Worm (Caenorhabditis elegans) whole organism, early embryonic: ENCODE data around the gene srh-87.
"Not testable (repeated sequence)": the region's sequence is repeated elsewhere in the genome, so short reads cannot be mapped to it uniquely, and the experiment has no call there.

Source experiments
- B0310.2 ChIP-seq: sonication (generic microtip); optimal IDR thresholded peaks from 2 replicates; lab custom pipeline; 2016; ENCODE audit warnings: mild to moderate bottlenecking, missing genetic modification characterization, missing compliant biosample characterization
- F13C5.2 ChIP-seq: sonication (generic microtip); optimal IDR thresholded peaks from 2 replicates; lab custom pipeline; 2017; ENCODE audit warnings: mild to moderate bottlenecking, missing genetic modification characterization, inconsistent platforms, missing compliant biosample characterization
- aly-1 ChIP-seq: sonication (generic microtip); optimal IDR thresholded peaks from 2 replicates; lab custom pipeline; 2016; ENCODE audit warnings: missing genetic modification characterization, missing compliant biosample characterization
- ama-1 ChIP-seq: fragments of 150-350 bp; optimal IDR thresholded peaks from 2 replicates; lab custom pipeline; 2014
- ceh-13 ChIP-seq: fragments of 200-800 bp; sonication (Bioruptor generic); optimal IDR thresholded peaks from 2 replicates; lab custom pipeline; 2018; ENCODE audit warnings: mild to moderate bottlenecking, missing genetic modification characterization, missing compliant biosample characterization
- ceh-36 ChIP-seq: sonication (generic microtip); optimal IDR thresholded peaks from 2 replicates; lab custom pipeline; 2016; ENCODE audit warnings: missing genetic modification characterization, inconsistent platforms, missing compliant biosample characterization
- ets-7 ChIP-seq: sonication (generic microtip); optimal IDR thresholded peaks from 2 replicates; lab custom pipeline; 2016; ENCODE audit warnings: missing genotype, missing genetic modification characterization, missing compliant biosample characterization
- flt-1 ChIP-seq: fragments of 200-800 bp; sonication (Bioruptor generic); IDR thresholded peaks from 2 replicates; pipeline ENCODE4 v1.3.6; 2022; ENCODE audit warnings: missing genetic modification characterization, missing compliant biosample characterization
- hmbx-1 ChIP-seq: sonication (generic microtip); optimal IDR thresholded peaks from 2 replicates; lab custom pipeline; 2016; ENCODE audit warnings: mild to moderate bottlenecking, missing genetic modification characterization, missing compliant biosample characterization
- hmg-4 ChIP-seq: fragments of 200-800 bp; sonication (Bioruptor generic); optimal IDR thresholded peaks from 2 replicates; lab custom pipeline; 2018; ENCODE audit warnings: mild to moderate bottlenecking, missing genetic modification characterization, missing compliant biosample characterization
- hnd-1 ChIP-seq: sonication (generic microtip); optimal IDR thresholded peaks from 2 replicates; lab custom pipeline; 2016; ENCODE audit warnings: missing genetic modification characterization, missing compliant biosample characterization
- pes-1 ChIP-seq: fragments of 200-800 bp; sonication (Bioruptor generic); IDR thresholded peaks from 2 replicates; pipeline ENCODE4 v1.3.6; 2022; ENCODE audit warnings: missing genetic modification reagents, missing genetic modification characterization, missing compliant biosample characterization
- scrt-1 ChIP-seq: fragments of 200-800 bp; sonication (Bioruptor generic); IDR thresholded peaks from 2 replicates; pipeline ENCODE4 v1.3.6; 2022; ENCODE audit warnings: missing genetic modification characterization, missing compliant biosample characterization
- sea-1 ChIP-seq: fragments of 200-800 bp; sonication (Bioruptor generic); conservative IDR thresholded peaks from 2 replicates; pipeline ENCODE4 v1.3.6; 2022; ENCODE audit warnings: missing genetic modification characterization, missing compliant biosample characterization
- tbx-11 ChIP-seq: fragments of 200-800 bp; sonication (Bioruptor generic); IDR thresholded peaks from 2 replicates; pipeline ENCODE4 v1.3.6; 2022; ENCODE audit warnings: missing genetic modification characterization, missing compliant biosample characterization
- tbx-37 ChIP-seq: fragments of 200-800 bp; sonication (Bioruptor generic); conservative IDR thresholded peaks from 2 replicates; pipeline ENCODE4 v1.3.6; 2022; ENCODE audit warnings: missing genetic modification reagents, missing genetic modification characterization, missing compliant biosample characterization
- tra-4 ChIP-seq: sonication (generic microtip); optimal IDR thresholded peaks from 2 replicates; lab custom pipeline; 2017; ENCODE audit warnings: missing genetic modification characterization, missing compliant biosample characterization

srh-87 gene

ce11 chrV:2976287-2976686, 30.8 kb upstream of the srh-87 start, which contains the start of gene srw-124:
TSS of gene srw-124 (plus strand) at chrV:2976587.
- no peak for TF ChIP-seq aly-1
- no peak for TF ChIP-seq tra-4
- no peak for TF ChIP-seq hmg-4 (GFP tag; lab: Kevin White, UChicago)
- no peak for TF ChIP-seq tbx-37 (GFP tag; lab: Robert Waterston, UW)
- no peak for TF ChIP-seq flt-1
- TF ChIP-seq sea-1 (GFP tag; lab: Robert Waterston, UW): no peak
- no peak for TF ChIP-seq hmbx-1 (tag; lab: Kevin White, UChicago)
- TF ChIP-seq ceh-13 (GFP tag; lab: Kevin White, UChicago): no peak
- no peak for TF ChIP-seq hnd-1 (tag; lab: Kevin White, UChicago)
- no peak for TF ChIP-seq ama-1 (lab: Kevin White, UChicago)
- TF ChIP-seq tbx-11 (GFP tag; lab: Robert Waterston, UW): no peak
- no peak for TF ChIP-seq ets-7
- TF ChIP-seq ceh-36 (tag; lab: Kevin White, UChicago): no peak
- TF ChIP-seq scrt-1 (GFP tag; lab: Robert Waterston, UW): no peak
- TF ChIP-seq pes-1 (GFP tag; lab: Robert Waterston, UW): no peak
- TF ChIP-seq B0310.2 (tag; lab: Kevin White, UChicago): no peak

DNA sequence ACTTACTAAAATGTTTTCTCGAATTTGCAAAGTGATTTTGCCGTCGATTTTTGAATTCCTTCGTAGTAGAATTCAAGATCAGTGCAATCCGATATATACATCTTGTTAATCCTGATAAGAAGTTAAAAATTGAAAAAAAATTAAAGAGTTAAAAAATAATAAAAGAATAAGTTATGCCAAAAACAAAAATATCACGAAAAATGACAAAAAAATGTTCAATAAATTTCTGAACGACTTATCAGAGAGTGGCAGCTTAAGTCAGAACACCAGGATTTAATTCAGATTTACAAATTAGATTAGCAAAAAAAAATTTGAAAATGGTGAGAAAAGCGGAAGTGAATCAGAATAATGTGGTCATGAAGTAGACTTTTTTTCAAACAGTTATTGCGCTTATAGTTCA, 29.8 kb upstream of the srh-87 start, which contains the start of gene srw-123:
Gene srw-123, minus strand, starts transcription at position 101 of the 400 bp plus-strand sequence.
- not testable (repeated sequence) for TF ChIP-seq B0310.2 (tag; lab: Kevin White, UChicago); tbx-11 (GFP tag; lab: Robert Waterston, UW); ama-1 (lab: Kevin White, UChicago)

DNA sequence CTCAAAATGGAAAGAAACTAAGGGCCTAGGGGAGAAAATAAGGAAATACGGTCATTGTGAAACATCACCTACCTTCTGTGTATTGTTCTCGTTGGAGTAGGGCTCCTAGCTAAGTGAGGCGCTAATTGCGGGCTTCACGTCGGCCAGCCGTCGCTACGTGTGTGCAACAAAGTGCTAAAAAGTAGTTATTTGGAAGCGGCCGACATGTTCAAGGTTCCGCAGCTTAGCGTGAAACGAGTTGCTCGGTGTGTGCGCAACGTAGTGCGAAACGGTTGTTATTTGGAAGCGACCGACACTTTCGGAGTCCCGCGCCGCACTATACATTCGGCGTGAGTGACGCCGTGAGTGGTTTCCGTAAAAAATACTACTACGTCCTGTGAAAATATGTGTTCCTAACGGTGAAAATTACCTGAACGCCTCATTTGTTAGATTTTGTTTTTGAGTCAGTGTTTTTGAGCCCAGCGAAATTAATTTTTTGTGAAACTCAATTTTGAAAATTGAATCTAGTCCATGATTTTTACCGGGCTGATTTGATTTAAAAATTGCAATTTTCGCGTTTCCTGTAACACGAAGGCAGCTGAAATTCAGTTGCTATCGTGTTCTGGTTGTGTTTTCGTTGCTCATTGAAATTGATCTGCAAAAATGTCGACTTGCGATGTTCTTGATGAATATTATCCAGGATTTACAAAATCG, 26.0 kb upstream of the srh-87 start, which contains the start of gene srw-129:
Gene srw-129, plus strand, starts transcription at position 643 of the 693 bp plus-strand sequence.
- TF ChIP-seq tra-4: no peak
- TF ChIP-seq ets-7: no peak
- no peak for TF ChIP-seq B0310.2 (tag; lab: Kevin White, UChicago)
- no peak for TF ChIP-seq hnd-1 (tag; lab: Kevin White, UChicago)
- TF ChIP-seq aly-1: no peak
- TF ChIP-seq tbx-11 (GFP tag; lab: Robert Waterston, UW): no peak
- TF ChIP-seq scrt-1 (GFP tag; lab: Robert Waterston, UW): no peak
- no peak for TF ChIP-seq tbx-37 (GFP tag; lab: Robert Waterston, UW)
- TF ChIP-seq ceh-36 (tag; lab: Kevin White, UChicago): no peak

- no peak for TF ChIP-seq flt-1
- TF ChIP-seq pes-1 (GFP tag; lab: Robert Waterston, UW): no peak
- TF ChIP-seq tbx-11 (GFP tag; lab: Robert Waterston, UW): no peak
- no peak for TF ChIP-seq ceh-36 (tag; lab: Kevin White, UChicago)
- no peak for TF ChIP-seq hmbx-1 (tag; lab: Kevin White, UChicago)
- no peak for TF ChIP-seq hnd-1 (tag; lab: Kevin White, UChicago)
- no peak for TF ChIP-seq tra-4
- no peak for TF ChIP-seq ama-1 (lab: Kevin White, UChicago)
- TF ChIP-seq ets-7: no peak
- no peak for TF ChIP-seq ceh-13 (GFP tag; lab: Kevin White, UChicago)
- no peak for TF ChIP-seq B0310.2 (tag; lab: Kevin White, UChicago)
- no peak for TF ChIP-seq scrt-1 (GFP tag; lab: Robert Waterston, UW)
- no peak for TF ChIP-seq hmg-4 (GFP tag; lab: Kevin White, UChicago)
- no peak for TF ChIP-seq aly-1
- TF ChIP-seq tbx-37 (GFP tag; lab: Robert Waterston, UW): no peak
Observed at ce11 chrV:2964786-2965185, 19.3 kb upstream of the srh-87 start, which contains the start of gene srh-88. TSS of gene srh-88 (minus strand) at chrV:2964886.

ce11 chrV:2962960-2963359, 17.5 kb upstream of the srh-87 start, which contains the start of gene srw-138:
TSS of gene srw-138 (minus strand) at chrV:2963060.
- TF ChIP-seq B0310.2 (tag; lab: Kevin White, UChicago): no peak
- TF ChIP-seq F13C5.2: no peak
- TF ChIP-seq pes-1 (GFP tag; lab: Robert Waterston, UW): no peak
- no peak for TF ChIP-seq ets-7
- TF ChIP-seq tbx-11 (GFP tag; lab: Robert Waterston, UW): no peak
- no peak for TF ChIP-seq tra-4
- no peak for TF ChIP-seq ceh-13 (GFP tag; lab: Kevin White, UChicago)
- no peak for TF ChIP-seq scrt-1 (GFP tag; lab: Robert Waterston, UW)
- no peak for TF ChIP-seq ama-1 (lab: Kevin White, UChicago)

- TF ChIP-seq tbx-11 (GFP tag; lab: Robert Waterston, UW) (no peak), hmbx-1 (tag; lab: Kevin White, UChicago) (no peak), aly-1 (no peak), hnd-1 (tag; lab: Kevin White, UChicago) (no peak), pes-1 (GFP tag; lab: Robert Waterston, UW) (no peak), scrt-1 (GFP tag; lab: Robert Waterston, UW) (no peak), ceh-36 (tag; lab: Kevin White, UChicago) (no peak), flt-1 (no peak), tra-4 (no peak), ama-1 (lab: Kevin White, UChicago) (no peak), sea-1 (GFP tag; lab: Robert Waterston, UW) (no peak), ceh-13 (GFP tag; lab: Kevin White, UChicago) (no peak), ets-7 (no peak), B0310.2 (tag; lab: Kevin White, UChicago) (no peak)
Observed at ce11 chrV:2960894-2961293, 15.4 kb upstream of the srh-87 start, which contains the start of gene srw-144. TSS of gene srw-144 (minus strand) at chrV:2960994.

- TF ChIP-seq pes-1 (GFP tag; lab: Robert Waterston, UW) (no peak), hmg-4 (GFP tag; lab: Kevin White, UChicago) (no peak), ceh-36 (tag; lab: Kevin White, UChicago) (no peak), tbx-37 (GFP tag; lab: Robert Waterston, UW) (no peak), flt-1 (no peak), sea-1 (GFP tag; lab: Robert Waterston, UW) (no peak), tbx-11 (GFP tag; lab: Robert Waterston, UW) (no peak), scrt-1 (GFP tag; lab: Robert Waterston, UW) (no peak), aly-1 (no peak), F13C5.2 (no peak), ets-7 (no peak), B0310.2 (tag; lab: Kevin White, UChicago) (no peak)
Observed at ce11 chrV:2958202-2958601, 12.7 kb upstream of the srh-87 start, which contains the start of gene srw-142. TSS of gene srw-142 (minus strand) at chrV:2958302.
